Worm (Caenorhabditis elegans) whole organism, late embryonic: ENCODE data around the gene Y51H7C.13.

Experiments used
- C08G9.2 ChIP-seq: sonication (generic microtip); optimal IDR thresholded peaks from 2 replicates; lab custom pipeline; 2016; ENCODE audit warnings: mild to moderate bottlenecking, missing genetic modification characterization, moderate library complexity, missing compliant biosample characterization
- C38D4.7 ChIP-seq: fragments of 200-800 bp; sonication (Bioruptor generic); optimal IDR thresholded peaks from 2 replicates; lab custom pipeline; 2018; ENCODE audit warnings: mild to moderate bottlenecking, missing genetic modification characterization, moderate library complexity, missing compliant biosample characterization
- F13H6.1 ChIP-seq: sonication (generic microtip); optimal IDR thresholded peaks from 2 replicates; lab custom pipeline; 2016; ENCODE audit warnings: missing genetic modification characterization, missing compliant biosample characterization
- K02D7.2 ChIP-seq: sonication (generic microtip); optimal IDR thresholded peaks from 2 replicates; lab custom pipeline; 2017; ENCODE audit warnings: mild to moderate bottlenecking, missing genetic modification characterization, missing compliant biosample characterization
- T23F11.4 ChIP-seq: fragments of 200-800 bp; sonication (Bioruptor generic); optimal IDR thresholded peaks from 2 replicates; lab custom pipeline; 2018; ENCODE audit warnings: mild to moderate bottlenecking, missing genetic modification characterization, missing compliant biosample characterization
- Y22D7AL.16 ChIP-seq: sonication (generic microtip); optimal IDR thresholded peaks from 2 replicates; lab custom pipeline; 2016; ENCODE audit warnings: missing genetic modification characterization, missing compliant biosample characterization
- ama-1 ChIP-seq: fragments of 150-350 bp; optimal IDR thresholded peaks from 2 replicates; lab custom pipeline; 2014
- ceh-14 ChIP-seq: sonication (generic microtip); optimal IDR thresholded peaks from 2 replicates; lab custom pipeline; 2016; ENCODE audit warnings: missing genotype, missing genetic modification characterization, missing compliant biosample characterization
- ceh-18 ChIP-seq: sonication (generic microtip); optimal IDR thresholded peaks from 2 replicates; lab custom pipeline; 2016; ENCODE audit warnings: missing genetic modification characterization, missing compliant biosample characterization
- ceh-19 ChIP-seq: fragments of 200-800 bp; sonication (Bioruptor generic); optimal IDR thresholded peaks from 2 replicates; lab custom pipeline; 2018; ENCODE audit warnings: mild to moderate bottlenecking, missing genetic modification characterization, missing compliant biosample characterization
- ceh-2 ChIP-seq: sonication (generic microtip); optimal IDR thresholded peaks from 2 replicates; lab custom pipeline; 2016; ENCODE audit warnings: missing genotype, missing genetic modification characterization, missing compliant biosample characterization
- ceh-22 ChIP-seq: sonication (generic microtip); optimal IDR thresholded peaks from 2 replicates; lab custom pipeline; 2017; ENCODE audit warnings: missing biosample characterization, missing genetic modification characterization
- ceh-24 ChIP-seq: sonication (generic microtip); optimal IDR thresholded peaks from 2 replicates; lab custom pipeline; 2016; ENCODE audit warnings: mild to moderate bottlenecking, missing genetic modification characterization, missing compliant biosample characterization
- ceh-31 ChIP-seq: sonication (generic microtip); optimal IDR thresholded peaks from 2 replicates; lab custom pipeline; 2016; ENCODE audit warnings: missing genetic modification characterization, missing compliant biosample characterization
- ceh-34 ChIP-seq: sonication (generic microtip); optimal IDR thresholded peaks from 2 replicates; lab custom pipeline; 2016; ENCODE audit warnings: mild to moderate bottlenecking, missing genetic modification characterization, missing compliant biosample characterization
- ceh-48 ChIP-seq: sonication (generic microtip); optimal IDR thresholded peaks from 2 replicates; lab custom pipeline; 2016; ENCODE audit warnings: missing genetic modification characterization, inconsistent platforms, missing compliant biosample characterization
- ceh-6 ChIP-seq: fragments of 200-800 bp; sonication (Bioruptor generic); optimal IDR thresholded peaks from 2 replicates; lab custom pipeline; 2018; ENCODE audit warnings: mild to moderate bottlenecking, missing genetic modification characterization, missing compliant biosample characterization
- ceh-9 ChIP-seq: sonication (generic microtip); optimal IDR thresholded peaks from 2 replicates; lab custom pipeline; 2016; ENCODE audit warnings: mild to moderate bottlenecking, missing genetic modification characterization, inconsistent platforms, missing compliant biosample characterization
- dmd-4 ChIP-seq: sonication (generic microtip); optimal IDR thresholded peaks from 2 replicates; lab custom pipeline; 2016; ENCODE audit warnings: borderline replicate concordance, missing genetic modification characterization, missing compliant biosample characterization
- elt-2 ChIP-seq: sonication (generic microtip); optimal IDR thresholded peaks from 2 replicates; lab custom pipeline; 2016; ENCODE audit warnings: missing genetic modification reagents, missing genetic modification characterization, missing compliant biosample characterization
- ets-4 ChIP-seq: sonication (generic microtip); optimal IDR thresholded peaks from 2 replicates; lab custom pipeline; 2016; ENCODE audit warnings: missing genetic modification characterization, missing compliant biosample characterization
- fax-1 ChIP-seq: sonication (generic microtip); optimal IDR thresholded peaks from 2 replicates; lab custom pipeline; 2016; ENCODE audit warnings: missing genotype, missing genetic modification characterization, missing compliant biosample characterization
- fkh-10 ChIP-seq: fragments of 150-350 bp; optimal IDR thresholded peaks from 2 replicates; lab custom pipeline; 2014; ENCODE audit warnings: missing biosample characterization, missing genetic modification reagents, missing genetic modification characterization
- fkh-6 ChIP-seq: sonication (generic microtip); optimal IDR thresholded peaks from 2 replicates; lab custom pipeline; 2016; ENCODE audit warnings: missing genetic modification characterization, missing compliant biosample characterization
- hlh-13 ChIP-seq: fragments of 200-800 bp; sonication (Bioruptor generic); optimal IDR thresholded peaks from 2 replicates; lab custom pipeline; 2018; ENCODE audit warnings: mild to moderate bottlenecking, missing genetic modification characterization, missing compliant biosample characterization
- hlh-30 ChIP-seq: sonication (generic microtip); optimal IDR thresholded peaks from 2 replicates; lab custom pipeline; 2017; ENCODE audit warnings: antibody characterized with exemption, missing genetic modification characterization, missing compliant biosample characterization; ENCODE audit not compliant: insufficient read depth
- hlh-8 ChIP-seq: sonication (generic microtip); optimal IDR thresholded peaks from 2 replicates; lab custom pipeline; 2016; ENCODE audit warnings: missing genotype, missing genetic modification characterization, missing compliant biosample characterization
- lim-6 ChIP-seq: sonication (generic microtip); optimal IDR thresholded peaks from 2 replicates; lab custom pipeline; 2016; ENCODE audit warnings: missing genetic modification characterization, missing compliant biosample characterization
- madf-2 ChIP-seq: sonication (generic microtip); optimal IDR thresholded peaks from 2 replicates; lab custom pipeline; 2017; ENCODE audit warnings: missing genetic modification characterization, missing compliant biosample characterization
- mec-3 ChIP-seq: sonication (generic microtip); optimal IDR thresholded peaks from 2 replicates; lab custom pipeline; 2016; ENCODE audit warnings: borderline replicate concordance, missing genetic modification characterization, missing compliant biosample characterization
- nhr-232 ChIP-seq: sonication (generic microtip); optimal IDR thresholded peaks from 2 replicates; lab custom pipeline; 2016; ENCODE audit warnings: missing genetic modification characterization, missing compliant biosample characterization
- pha-2 ChIP-seq: sonication (generic microtip); optimal IDR thresholded peaks from 2 replicates; lab custom pipeline; 2017; ENCODE audit warnings: mild to moderate bottlenecking, missing genetic modification characterization, missing compliant biosample characterization
- pqm-1 ChIP-seq: sonication (generic microtip); optimal IDR thresholded peaks from 2 replicates; lab custom pipeline; 2016; ENCODE audit warnings: missing genetic modification characterization, missing compliant biosample characterization
- ref-2 ChIP-seq: sonication (generic microtip); optimal IDR thresholded peaks from 2 replicates; lab custom pipeline; 2016; ENCODE audit warnings: missing genetic modification characterization, missing compliant biosample characterization
- rnt-1 ChIP-seq: sonication (generic microtip); optimal IDR thresholded peaks from 2 replicates; lab custom pipeline; 2016; ENCODE audit warnings: missing genetic modification characterization, missing compliant biosample characterization
- sdc-2 ChIP-seq: sonication (generic microtip); optimal IDR thresholded peaks from 2 replicates; lab custom pipeline; 2016; ENCODE audit warnings: missing genotype, missing genetic modification characterization, missing compliant biosample characterization
- syd-9 ChIP-seq: sonication (generic microtip); optimal IDR thresholded peaks from 2 replicates; lab custom pipeline; 2016; ENCODE audit warnings: mild to moderate bottlenecking, missing genetic modification characterization, moderate library complexity, missing compliant biosample characterization
- tbx-2 ChIP-seq: sonication (generic microtip); optimal IDR thresholded peaks from 2 replicates; lab custom pipeline; 2016; ENCODE audit warnings: missing genetic modification characterization, missing compliant biosample characterization
- tbx-7 ChIP-seq: sonication (generic microtip); optimal IDR thresholded peaks from 2 replicates; lab custom pipeline; 2016; ENCODE audit warnings: missing genotype, missing genetic modification characterization, missing compliant biosample characterization
- ttx-3 ChIP-seq: sonication (generic microtip); optimal IDR thresholded peaks from 2 replicates; lab custom pipeline; 2016; ENCODE audit warnings: missing genetic modification reagents, missing genetic modification characterization, missing compliant biosample characterization
- unc-42 ChIP-seq: sonication (generic microtip); optimal IDR thresholded peaks from 2 replicates; lab custom pipeline; 2016; ENCODE audit warnings: missing genotype, missing genetic modification characterization, missing compliant biosample characterization
- unc-55 ChIP-seq: sonication (generic microtip); optimal IDR thresholded peaks from 2 replicates; lab custom pipeline; 2017; ENCODE audit warnings: missing biosample characterization, missing genetic modification reagents, missing genetic modification characterization
- unc-86 ChIP-seq: sonication (generic microtip); optimal IDR thresholded peaks from 2 replicates; lab custom pipeline; 2016; ENCODE audit warnings: missing genetic modification characterization, missing compliant biosample characterization
- zip-5 ChIP-seq: sonication (generic microtip); optimal IDR thresholded peaks from 2 replicates; lab custom pipeline; 2016; ENCODE audit warnings: missing genetic modification characterization, missing compliant biosample characterization
- ztf-16 ChIP-seq: sonication (generic microtip); optimal IDR thresholded peaks from 2 replicates; lab custom pipeline; 2017; ENCODE audit warnings: missing genetic modification characterization, missing compliant biosample characterization

Gene Y51H7C.13

ce11 chrII:1466448-1466847 lies at the start of gene Y51H7C.13:
Y51H7C.13 (minus strand) TSS chrII:1466548.
- TF ChIP-seq ceh-31 (no peak), fkh-10 (GFP tag; lab: Kevin White, UChicago) (no peak), syd-9 (tag; lab: Kevin White, UChicago) (no peak)

- no peak for TF ChIP-seq lim-6 (tag; lab: Kevin White, UChicago)
- no peak for TF ChIP-seq F13H6.1 (tag; lab: Kevin White, UChicago)
- TF ChIP-seq madf-2 (tag; lab: Kevin White, UChicago) = no peak
- TF ChIP-seq elt-2 (tag; lab: Kevin White, UChicago) = no peak
These were observed 37.9 kb upstream of the Y51H7C.13 start, which contains the start of gene fdgt-1 for ce11 chrII:1504266-1504665. fdgt-1 (plus strand) TSS chrII:1504566.

ce11 chrII:1503663-1504062 lies 37.3 kb upstream of the Y51H7C.13 start:
- TF ChIP-seq dmd-4 (tag; lab: Kevin White, UChicago) (no peak), hlh-13 (GFP tag; lab: Kevin White, UChicago) (no peak), elt-2 (tag; lab: Kevin White, UChicago) (peak; percentile 82), ceh-34 (no peak), ceh-22 (tag; lab: Kevin White, UChicago) (no peak), tbx-7 (tag; lab: Kevin White, UChicago) (no peak)

ce11 chrII:1501614-1502355 lies 35.4 kb upstream of the Y51H7C.13 start:
- no peak for TF ChIP-seq ceh-24 (tag; lab: Kevin White, UChicago)
- TF ChIP-seq ceh-6 (GFP tag; lab: Kevin White, UChicago) = no peak
- TF ChIP-seq Y22D7AL.16 = no peak
- no peak for TF ChIP-seq ceh-2
- peak; percentile 36 for TF ChIP-seq ceh-31
- no peak for TF ChIP-seq pqm-1 (tag; lab: Kevin White, UChicago)
- peak; percentile 94 for TF ChIP-seq unc-55 (GFP tag; lab: Kevin White, UChicago)
- peak; percentile 57 for TF ChIP-seq tbx-2
- no peak for TF ChIP-seq ceh-48 (tag; lab: Kevin White, UChicago)
- TF ChIP-seq ceh-9 = no peak
- peak; percentile 56 for TF ChIP-seq unc-42
- peak; percentile 24 for TF ChIP-seq sdc-2 (tag; lab: Kevin White, UChicago)
- peak; percentile 11 for TF ChIP-seq hlh-30
- peak; percentile 48 for TF ChIP-seq ref-2 (tag; lab: Kevin White, UChicago)
- TF ChIP-seq K02D7.2 (tag; lab: Kevin White, UChicago) = no peak
- TF ChIP-seq ceh-34 = peak; percentile 84
- TF ChIP-seq ztf-16 (tag; lab: Kevin White, UChicago) = no peak
- TF ChIP-seq rnt-1 (tag; lab: Kevin White, UChicago) = peak; percentile 79
- no peak for TF ChIP-seq pha-2
- TF ChIP-seq ceh-14 (tag; lab: Kevin White, UChicago) = peak; percentile 28
- TF ChIP-seq nhr-232 = peak; percentile 13
- no peak for TF ChIP-seq ets-4 (tag; lab: Kevin White, UChicago)
- TF ChIP-seq ceh-18 = peak; percentile 67
- no peak for TF ChIP-seq T23F11.4 (GFP tag; lab: Kevin White, UChicago)
- peak; percentile 45 for TF ChIP-seq hlh-8
- TF ChIP-seq mec-3 (tag; lab: Kevin White, UChicago) = no peak
- TF ChIP-seq F13H6.1 (tag; lab: Kevin White, UChicago) = no peak
- TF ChIP-seq zip-5 (tag; lab: Kevin White, UChicago) = no peak
- TF ChIP-seq ceh-19 (GFP tag; lab: Kevin White, UChicago) = no peak
- no peak for TF ChIP-seq C38D4.7 (GFP tag; lab: Kevin White, UChicago)
- peak; percentile 47 for TF ChIP-seq fax-1 (tag; lab: Kevin White, UChicago)
- TF ChIP-seq unc-86 (tag; lab: Kevin White, UChicago) = no peak
- peak; percentile 50 for TF ChIP-seq elt-2 (tag; lab: Kevin White, UChicago)
- peak; percentile 6 for TF ChIP-seq syd-9 (tag; lab: Kevin White, UChicago)
- TF ChIP-seq C08G9.2 = peak; percentile 37
- no peak for TF ChIP-seq ttx-3 (tag; lab: Kevin White, UChicago)
- TF ChIP-seq fkh-6 (tag; lab: Kevin White, UChicago) = no peak
- TF ChIP-seq ama-1 (lab: Kevin White, UChicago) = no peak
